Fruit fly (Drosophila melanogaster) S2 (cell line): ENCODE results near the gene Ptp69D.

Source experiments
- CG8478 ChIP-seq: fragments of >200 bp; optimal IDR thresholded peaks from 2 replicates; lab custom pipeline; 2018
- CTCF ChIP-seq, 2 experiments: fragments of >200 bp; optimal IDR thresholded peaks; 2 replicates each; lab custom pipeline; 2018

The Ptp69D gene

DNA sequence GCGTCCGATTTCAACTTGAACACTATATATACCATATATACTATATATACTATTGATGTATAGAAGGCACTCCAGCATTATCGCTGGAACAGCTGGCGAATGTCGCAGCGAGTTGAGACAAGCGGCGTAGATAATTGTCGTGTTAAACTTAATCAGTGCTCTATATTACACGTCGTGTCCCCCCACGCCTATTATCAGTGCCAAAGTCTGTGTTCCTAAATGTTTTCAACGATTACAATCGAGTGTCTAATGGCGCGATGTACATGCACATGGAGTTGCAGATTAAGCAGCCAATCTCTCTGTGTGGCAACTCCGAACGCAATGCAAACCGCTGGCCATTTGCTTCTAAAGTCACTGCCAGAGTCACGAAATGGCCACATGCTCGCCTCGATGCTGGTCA, 30.4 kb upstream of the Ptp69D start:
- TF ChIP-seq CTCF (optimal IDR thresholded peaks at IDR 0.05; lab: Kevin White, UChicago) = no peak
- TF ChIP-seq CG8478 = no peak

DNA sequence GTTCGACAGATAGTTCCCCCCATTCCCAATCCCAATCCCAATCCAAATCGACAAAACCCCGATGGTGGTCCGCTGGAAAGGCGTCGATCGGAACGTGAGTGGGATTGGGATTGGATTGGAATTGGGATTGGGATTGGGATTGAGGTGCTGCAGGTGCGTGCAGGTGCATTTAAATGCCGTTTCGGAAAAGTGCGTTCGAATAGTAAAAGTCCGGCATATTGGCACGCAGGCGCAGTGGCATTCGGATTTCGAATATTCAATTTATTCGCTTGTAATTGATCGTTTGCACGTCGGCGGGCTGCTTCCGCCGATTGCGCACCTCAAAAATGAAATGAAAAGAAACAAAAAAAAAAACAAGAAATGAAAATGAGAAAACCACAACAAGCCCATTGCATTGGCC, 29.4 kb upstream of the Ptp69D start:
- TF ChIP-seq CG8478 = no peak
- TF ChIP-seq CTCF (optimal IDR thresholded peaks at IDR 0.05; lab: Kevin White, UChicago) = no peak

DNA sequence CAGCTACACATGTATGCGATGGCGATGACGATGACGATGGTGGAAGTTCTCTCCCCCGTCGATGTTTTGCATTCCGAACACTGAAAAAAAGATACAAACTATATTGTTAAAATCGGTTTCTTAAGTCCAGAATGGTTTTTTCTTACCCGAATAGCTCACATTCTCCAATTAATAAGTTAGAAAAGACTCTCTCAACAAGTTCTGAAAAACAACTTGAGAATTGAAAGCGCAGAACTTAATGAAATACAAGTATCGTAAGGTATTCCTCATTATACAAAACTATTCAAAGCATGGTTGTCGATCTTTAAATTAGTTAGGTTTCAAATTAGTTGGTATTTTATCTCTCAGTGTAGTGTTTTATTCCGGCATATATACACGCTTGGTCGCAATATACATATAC, 28.3 kb upstream of the Ptp69D start:
- no peak for TF ChIP-seq CTCF (optimal IDR thresholded peaks at IDR 0.05; lab: Kevin White, UChicago)
- TF ChIP-seq CG8478 = no peak

DNA sequence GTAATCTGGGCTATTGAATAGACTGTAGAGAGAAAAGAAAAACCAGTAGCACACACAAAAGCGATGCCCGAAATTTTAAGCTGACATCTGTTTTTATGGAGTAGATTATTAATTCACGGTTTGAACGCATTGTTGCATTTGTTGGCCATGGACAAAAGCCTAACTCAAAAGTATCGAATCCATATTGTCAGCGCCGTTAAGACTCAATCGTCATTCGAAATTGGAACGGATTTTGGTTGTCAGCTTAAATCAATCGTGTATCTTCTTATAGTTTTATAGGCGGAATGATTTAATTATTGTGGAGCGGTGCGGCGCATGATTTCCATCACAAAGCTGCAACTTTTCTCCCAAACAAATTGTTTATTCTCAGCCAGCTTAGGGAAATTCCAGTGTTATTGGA, 23.3 kb upstream of the Ptp69D start:
- TF ChIP-seq CG8478 (no peak), CTCF (optimal IDR thresholded peaks at IDR 0.05; lab: Kevin White, UChicago) (no peak)

DNA sequence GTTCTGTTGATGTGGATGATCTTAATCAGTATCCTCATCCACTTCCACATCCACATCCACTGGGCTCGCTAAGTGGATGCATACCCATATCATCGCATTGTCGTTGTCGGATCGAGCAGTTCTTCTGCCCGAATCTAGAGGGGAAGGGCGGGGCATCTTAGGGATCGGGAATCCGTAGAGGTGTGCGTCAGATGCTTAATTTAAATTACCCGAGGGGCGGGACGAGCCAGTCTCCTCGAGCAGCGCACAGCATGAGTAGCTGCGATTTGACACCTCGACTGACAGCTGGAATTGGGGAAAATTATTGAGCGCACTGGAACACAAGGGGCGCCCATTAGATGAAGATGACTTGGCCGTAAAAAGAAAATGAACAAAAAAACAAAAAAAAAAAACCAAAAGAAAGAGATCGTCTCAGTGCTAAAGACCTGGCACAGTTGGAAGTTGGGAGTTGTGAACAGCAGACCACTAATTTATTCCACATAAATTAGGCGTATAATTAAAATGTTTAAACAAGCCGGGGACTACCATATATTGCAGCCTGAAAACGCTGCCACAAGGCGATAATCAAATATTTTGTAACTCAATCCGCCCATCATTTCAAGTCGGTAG, 20.1 kb upstream of the Ptp69D start:
- no peak for TF ChIP-seq CG8478
- no peak for TF ChIP-seq CTCF (optimal IDR thresholded peaks at IDR 0.05; lab: Kevin White, UChicago)

DNA sequence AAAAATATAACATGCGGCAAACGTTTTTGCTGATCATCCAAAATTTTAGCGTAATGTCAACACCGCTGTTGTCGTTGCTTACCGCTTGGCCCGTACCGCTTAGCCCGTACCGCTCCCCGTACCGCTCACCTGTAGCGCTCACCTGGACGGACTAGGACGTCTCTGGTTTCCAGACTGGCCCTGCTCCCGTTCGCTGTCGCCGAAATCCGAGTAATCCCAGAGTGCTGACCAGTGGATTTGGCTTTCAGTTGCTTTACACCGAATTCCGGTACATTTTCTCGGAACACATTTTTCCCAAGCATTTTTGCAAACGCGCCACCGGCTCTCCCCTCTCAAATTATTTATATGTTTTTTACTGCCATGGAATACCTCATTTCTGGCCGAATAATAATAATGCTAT, 18.1 kb upstream of the Ptp69D start:
- TF ChIP-seq CTCF (optimal IDR thresholded peaks at IDR 0.05; lab: Kevin White, UChicago) (no peak), CG8478 (no peak)

DNA sequence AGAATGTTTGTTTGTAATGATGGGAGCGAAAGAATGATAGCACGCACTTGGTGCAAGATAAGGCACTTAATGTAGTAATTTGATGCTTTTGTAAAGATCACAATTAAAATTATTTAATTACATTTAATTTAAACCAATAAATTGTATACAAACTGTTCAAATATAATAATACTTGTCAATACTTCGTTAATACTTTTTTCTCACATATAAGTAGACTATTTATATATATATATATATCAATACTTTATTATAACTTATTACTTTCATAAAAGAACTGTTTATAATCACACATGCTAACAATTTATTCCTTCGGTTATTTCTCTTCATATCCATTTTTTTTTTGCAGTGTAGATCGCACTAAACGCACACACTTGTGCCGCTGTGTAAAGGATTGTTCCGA, 17.1 kb upstream of the Ptp69D start:
- no peak for TF ChIP-seq CTCF (optimal IDR thresholded peaks at IDR 0.05; lab: Kevin White, UChicago)
- TF ChIP-seq CG8478 = no peak

DNA sequence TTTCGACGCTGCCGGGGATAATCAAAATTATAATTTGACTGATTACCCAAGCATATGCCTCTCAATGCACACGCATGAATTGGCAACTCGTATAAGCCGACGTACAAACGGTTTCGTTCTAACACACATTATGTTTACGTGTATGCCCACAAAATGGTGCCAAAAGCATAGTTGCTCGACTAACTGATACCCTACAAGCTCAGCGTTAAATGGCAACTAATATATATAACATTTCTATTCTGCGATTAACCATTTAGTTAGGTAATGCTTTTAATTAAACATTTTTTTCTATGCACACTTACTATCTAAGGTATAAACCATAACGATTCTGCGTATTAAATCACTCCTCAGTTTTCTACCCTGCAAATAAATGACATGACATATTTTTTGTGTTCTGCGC, 14.0 kb upstream of the Ptp69D start:
- no peak for TF ChIP-seq CTCF (optimal IDR thresholded peaks at IDR 0.05; lab: Kevin White, UChicago)
- TF ChIP-seq CG8478 = no peak

DNA sequence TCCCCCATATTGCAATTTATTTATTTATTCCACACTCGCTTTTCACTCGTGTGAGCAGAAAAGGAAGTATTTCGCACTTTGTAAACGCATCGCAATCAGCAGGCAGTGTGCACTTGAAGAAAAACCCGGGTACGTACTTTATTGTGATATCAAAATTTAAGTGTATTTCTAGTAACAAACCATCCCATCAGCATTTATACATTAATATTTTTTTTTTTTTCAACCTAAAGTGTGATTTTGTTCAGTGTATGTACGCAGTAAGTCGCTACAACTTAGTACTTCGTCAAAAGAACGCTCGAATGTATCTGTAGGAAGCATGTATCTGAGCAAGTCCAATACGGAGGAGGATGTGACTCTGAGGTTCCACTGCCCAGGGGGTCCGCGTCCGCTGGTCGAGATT, 9.0 kb upstream of the Ptp69D start:
- no peak for TF ChIP-seq CG8478
- TF ChIP-seq CTCF (optimal IDR thresholded peaks at IDR 0.05; lab: Kevin White, UChicago) = no peak

DNA sequence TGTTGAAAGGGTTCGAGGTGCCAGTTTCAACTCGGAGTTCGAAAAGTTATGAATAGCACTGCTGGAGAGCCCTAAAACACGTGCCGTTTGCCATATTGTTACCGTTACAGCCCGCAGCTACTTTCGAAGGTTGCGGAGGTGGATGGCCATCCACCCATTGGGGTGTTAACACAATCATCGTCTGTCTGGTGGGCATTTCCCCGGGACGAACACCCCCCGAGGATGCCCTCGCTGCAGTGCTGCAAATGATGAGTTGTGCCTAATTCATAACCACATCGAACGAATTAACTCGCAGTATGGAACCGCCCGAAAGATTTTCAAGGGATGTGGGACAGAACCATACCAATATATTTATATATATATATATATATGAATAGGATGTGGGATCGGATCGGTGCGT, 7.5 kb upstream of the Ptp69D start:
- TF ChIP-seq CG8478 = no peak

DNA sequence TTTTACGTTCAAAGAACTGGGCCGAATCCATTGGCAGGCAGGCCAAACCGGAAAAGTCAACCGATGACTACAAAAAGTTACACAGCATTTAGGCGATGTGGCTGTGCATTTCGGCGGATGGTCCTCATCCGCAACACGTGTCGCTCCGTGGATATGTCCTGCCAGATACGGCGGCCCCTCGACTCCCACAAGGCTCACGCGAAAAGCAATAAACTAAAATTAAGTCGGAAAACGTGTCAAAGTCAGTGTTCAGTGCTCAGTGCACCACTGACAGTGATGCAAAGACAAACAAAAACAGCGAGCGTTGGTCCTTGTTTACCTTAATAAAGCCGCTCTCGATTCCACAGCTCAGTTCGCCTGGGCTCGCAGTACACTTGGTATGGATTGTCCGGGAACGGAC, 5.1 kb upstream of the Ptp69D start:
- TF ChIP-seq CTCF (optimal IDR thresholded peaks at IDR 0.05; lab: Kevin White, UChicago) (no peak), CG8478 (no peak)

DNA sequence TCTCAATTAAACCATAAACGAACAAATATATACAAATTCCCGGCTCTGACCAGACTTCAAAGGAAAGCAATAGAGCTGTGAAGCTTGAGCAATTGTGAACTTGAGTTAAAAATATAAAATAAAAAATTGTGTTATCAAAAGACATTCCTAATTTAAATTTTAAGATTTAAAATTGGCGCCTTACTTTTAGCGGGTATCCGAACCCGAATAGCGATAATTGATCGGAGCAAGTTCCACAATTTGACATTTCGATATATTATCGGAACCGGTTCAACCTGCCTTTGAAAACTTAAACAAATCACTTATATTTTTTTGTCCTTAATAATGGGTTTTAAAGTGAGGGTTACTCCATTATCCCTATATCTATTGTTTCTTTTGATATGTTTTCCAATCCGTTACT, 2.0 kb upstream of the Ptp69D start:
- TF ChIP-seq CG8478 (no peak), CTCF (optimal IDR thresholded peaks at IDR 0.05; lab: Kevin White, UChicago) (peak in 1 of 2 experiments; percentile 18)

DNA sequence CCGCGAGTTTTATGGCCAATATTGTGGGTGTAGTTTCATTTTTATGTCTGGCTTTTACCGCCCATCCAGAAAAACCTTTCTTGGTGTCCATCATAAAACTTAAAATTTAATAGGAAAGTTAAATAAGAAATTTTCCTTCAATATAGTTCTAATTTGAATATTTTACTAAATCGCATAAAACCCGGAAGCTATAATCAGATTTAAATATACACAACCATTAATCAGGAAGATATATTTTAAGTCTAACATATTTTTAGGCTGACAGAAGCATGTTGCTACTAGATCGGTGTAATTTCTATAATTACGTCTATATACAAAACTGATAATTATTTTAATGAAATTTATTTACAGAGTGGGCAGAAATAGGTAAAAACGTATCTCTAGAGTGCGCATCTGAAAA, 962 bp downstream of the Ptp69D start:
- TF ChIP-seq CG8478 (no peak), CTCF (optimal IDR thresholded peaks at IDR 0.05; lab: Kevin White, UChicago) (no peak)

DNA sequence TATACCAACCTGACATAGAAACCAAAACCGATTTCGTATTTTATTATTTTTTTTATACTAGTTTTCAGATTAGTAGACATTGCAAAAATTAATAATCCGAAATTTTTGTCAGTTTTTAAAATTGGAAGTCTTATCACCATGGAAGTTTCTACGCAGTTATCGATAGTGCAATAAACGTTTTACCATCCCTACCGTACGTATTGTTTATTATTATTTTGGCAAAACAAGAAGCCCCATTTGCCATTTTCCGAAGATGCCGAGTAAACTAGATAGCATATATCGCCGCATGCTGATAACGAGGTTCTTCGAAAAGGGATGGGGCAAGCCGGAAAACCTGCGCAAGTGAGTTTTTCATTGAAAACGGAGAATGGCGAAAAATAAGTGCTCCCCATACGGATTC, 6.9 kb downstream of the Ptp69D start, which contains the start of gene CG32112:
TSS of gene CG32112 (plus strand) at position 111 of the 400 bp plus-strand sequence.
- no peak for TF ChIP-seq CTCF (optimal IDR thresholded peaks at IDR 0.05; lab: Kevin White, UChicago)
- no peak for TF ChIP-seq CG8478

DNA sequence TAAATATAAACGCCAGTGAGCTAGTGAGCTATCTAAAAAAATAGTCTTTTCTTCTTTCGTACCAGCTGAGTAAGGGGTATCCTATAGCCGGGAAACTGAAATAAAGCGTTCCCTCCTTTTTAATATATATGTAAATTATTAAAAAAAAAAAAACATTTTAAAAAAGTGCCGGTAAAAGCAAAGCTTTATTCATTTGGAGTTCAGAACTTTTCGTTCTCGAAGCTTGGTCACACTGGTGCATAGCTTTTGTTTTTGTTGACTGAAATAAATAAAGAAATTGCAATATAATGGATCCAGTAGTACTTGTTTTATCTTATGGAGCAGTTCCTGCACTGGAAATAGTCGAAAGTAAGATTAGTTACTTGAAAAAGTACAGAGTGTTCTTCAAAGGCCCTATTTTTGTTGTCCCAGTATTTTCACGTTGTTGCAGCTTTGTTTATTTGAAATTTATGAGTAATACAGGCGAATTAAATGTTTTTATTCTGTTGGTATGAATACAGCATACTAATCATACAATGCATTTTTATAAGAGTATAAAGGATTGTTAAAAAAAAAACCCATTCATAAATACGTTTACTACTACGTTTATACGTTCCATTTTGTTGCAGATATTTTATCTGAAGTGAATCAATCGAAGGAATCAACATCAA, 10.5 kb downstream of the Ptp69D start, which contains the start of gene CG32109:
TSS of gene CG32109 (plus strand) at position 224 of the 650 bp plus-strand sequence.
- TF ChIP-seq CTCF (optimal IDR thresholded peaks at IDR 0.05; lab: Kevin White, UChicago) (no peak), CG8478 (no peak)

DNA sequence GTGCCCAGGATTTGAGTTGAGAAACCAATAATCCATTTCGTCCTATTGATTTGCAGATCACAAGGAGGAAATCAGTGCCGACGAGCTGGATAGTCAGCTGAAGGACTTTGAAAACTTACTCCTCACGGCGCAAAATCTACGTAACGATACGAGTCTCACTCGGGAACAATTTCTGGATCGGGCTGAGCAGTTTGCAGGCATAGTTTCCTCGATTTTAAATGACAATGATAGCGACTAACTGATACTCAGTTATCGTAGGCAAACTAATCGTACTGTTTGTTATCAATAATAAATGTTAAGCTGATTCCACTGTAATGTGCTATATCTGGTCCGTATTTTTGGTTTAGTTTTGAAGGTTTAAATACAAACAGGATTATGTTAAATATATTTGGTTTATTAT, 11.5 kb downstream of the Ptp69D start:
- TF ChIP-seq CG8478 (no peak), CTCF (optimal IDR thresholded peaks at IDR 0.05; lab: Kevin White, UChicago) (no peak)
